Worm (Caenorhabditis elegans): ENCODE data around the gene vha-20.

Gene vha-20

DNA sequence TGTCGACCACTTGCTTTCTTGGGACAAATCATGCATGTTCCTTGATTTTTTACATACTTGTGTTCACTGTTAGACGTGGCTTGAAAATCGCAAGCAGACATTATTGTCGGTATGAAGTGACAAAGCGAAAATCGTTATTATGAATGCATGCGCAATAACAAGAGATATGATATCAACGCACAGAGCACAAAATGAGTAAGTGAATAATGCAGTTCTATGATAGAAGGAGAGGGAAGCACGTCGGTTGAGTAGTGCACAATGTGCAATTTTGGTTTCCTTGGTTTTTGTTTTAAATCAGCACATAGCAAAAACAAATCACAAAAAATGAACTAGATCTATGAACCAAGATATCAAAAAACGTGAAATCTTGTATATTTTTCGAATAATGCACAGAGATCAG is 51.0 kb downstream of the vha-20 start, which contains the start of gene nhr-281:
TSS of gene nhr-281 (minus strand) at position 101 of the 400 bp plus-strand sequence.
- TF ChIP-seq lsl-1 (GFP tag; optimal IDR thresholded peaks at IDR 0.05): no peak
- no peak for TF ChIP-seq Y53G8AR.9 (GFP tag; conservative IDR thresholded peaks at IDR 0.05)
- no peak for TF ChIP-seq nfya-1 (tag; optimal IDR thresholded peaks at IDR 0.05; ENCODE audit: borderline replicate concordance, insufficient read depth)
- TF ChIP-seq ztf-28 (GFP tag; IDR thresholded peaks at IDR 0.05): no peak
- TF ChIP-seq F57A8.1 (GFP tag; optimal IDR thresholded peaks at IDR 0.05): no peak
- no peak for TF ChIP-seq snpc-3.4 (tag; optimal IDR thresholded peaks at IDR 0.05)
- no peak for TF ChIP-seq unc-130 (GFP tag; optimal IDR thresholded peaks at IDR 0.05)
- TF ChIP-seq madf-6 (GFP tag; IDR thresholded peaks at IDR 0.05): no peak
- TF ChIP-seq nhr-80 (tag; optimal IDR thresholded peaks at IDR 0.05): no peak
- no peak for TF ChIP-seq aptf-3 (GFP tag; IDR thresholded peaks at IDR 0.05)
- TF ChIP-seq sptf-2 (GFP tag; optimal IDR thresholded peaks at IDR 0.05): no peak
- TF ChIP-seq F23B12.7 (tag; optimal IDR thresholded peaks at IDR 0.05; ENCODE audit: insufficient read depth): no peak
- no peak for TF ChIP-seq bed-2 (GFP tag; IDR thresholded peaks at IDR 0.05)
- no peak for TF ChIP-seq atf-7 (tag; optimal IDR thresholded peaks at IDR 0.05)
- no peak for TF ChIP-seq egl-18 (GFP tag; IDR thresholded peaks at IDR 0.05)

All from whole organism, young adult.